Fruit fly (Drosophila melanogaster) whole organism, pupa: ENCODE data around the gene CG15262.

ENCODE experiments used
- CG10348 ChIP-seq: fragments of 200-800 bp; sonication (Bioruptor generic); IDR thresholded peaks from 2 replicates; pipeline ENCODE4 v1.3.6; 2022; ENCODE audit warnings: missing biosample characterization, missing genetic modification characterization
- CG12605 ChIP-seq: fragments of 200-800 bp; sonication (Bioruptor generic); IDR thresholded peaks from 2 replicates; pipeline ENCODE4 v1.3.6; 2022; ENCODE audit warnings: missing biosample characterization, missing genetic modification characterization
- CG13204 ChIP-seq: fragments of 200-800 bp; sonication (Bioruptor generic); optimal IDR thresholded peaks from 2 replicates; lab custom pipeline; 2018; ENCODE audit warnings: missing biosample characterization, mild to moderate bottlenecking, missing genetic modification characterization, moderate library complexity
- CG14655 ChIP-seq: fragments of 200-800 bp; sonication (Bioruptor generic); optimal IDR thresholded peaks from 3 replicates; lab custom pipeline; 2017; ENCODE audit warnings: mild to moderate bottlenecking, missing biosample characterization, missing genetic modification reagents, missing genetic modification characterization
- CG15710 ChIP-seq: fragments of 200-800 bp; sonication (Bioruptor generic); optimal IDR thresholded peaks from 2 replicates; lab custom pipeline; 2018; ENCODE audit warnings: missing biosample characterization, mild to moderate bottlenecking, missing genetic modification characterization, moderate library complexity
- CG17806 ChIP-seq: fragments of 200-800 bp; sonication (Bioruptor generic); optimal IDR thresholded peaks from 2 replicates; lab custom pipeline; 2018; ENCODE audit warnings: missing biosample characterization, mild to moderate bottlenecking, missing genetic modification characterization, moderate library complexity
- CG32121 ChIP-seq: fragments of 200-800 bp; sonication (Bioruptor generic); IDR thresholded peaks from 2 replicates; pipeline ENCODE4 v1.3.6; 2022; ENCODE audit warnings: missing biosample characterization, missing genetic modification characterization
- CG34367 ChIP-seq: fragments of 200-800 bp; sonication (Bioruptor generic); optimal IDR thresholded peaks from 2 replicates; lab custom pipeline; 2018; ENCODE audit warnings: missing biosample characterization, mild to moderate bottlenecking, missing genetic modification characterization
- CG4496 ChIP-seq: fragments of 200-800 bp; sonication (Bioruptor generic); IDR thresholded peaks from 3 replicates; pipeline ENCODE4 v1.3.6; 2022; ENCODE audit warnings: missing biosample characterization, missing genetic modification characterization
- CG8159 ChIP-seq: fragments of 200-800 bp; sonication (Bioruptor generic); optimal IDR thresholded peaks from 3 replicates; lab custom pipeline; 2018; ENCODE audit warnings: missing biosample characterization, mild to moderate bottlenecking, missing genetic modification characterization, moderate library complexity
- CG8301 ChIP-seq: fragments of 200-800 bp; sonication (Bioruptor generic); optimal IDR thresholded peaks from 2 replicates; lab custom pipeline; 2018; ENCODE audit warnings: missing biosample characterization, mild to moderate bottlenecking, missing genetic modification characterization
- CG9948 ChIP-seq: fragments of 200-800 bp; sonication (Bioruptor generic); optimal IDR thresholded peaks from 2 replicates; lab custom pipeline; 2018; ENCODE audit warnings: missing biosample characterization, mild to moderate bottlenecking, missing genetic modification characterization, moderate library complexity
- D1 ChIP-seq: fragments of 200-800 bp; sonication (Bioruptor generic); optimal IDR thresholded peaks from 2 replicates; lab custom pipeline; 2018; ENCODE audit warnings: missing biosample characterization, mild to moderate bottlenecking, missing genetic modification characterization, moderate library complexity
- EcR ChIP-seq: fragments of 200-800 bp; sonication (Bioruptor generic); optimal IDR thresholded peaks from 3 replicates; lab custom pipeline; 2019; ENCODE audit warnings: missing biosample characterization, missing genetic modification characterization, mild to moderate bottlenecking, moderate library complexity, missing genetic modification reagents
- Ets98B ChIP-seq: fragments of 200-800 bp; sonication (Bioruptor generic); IDR thresholded peaks from 2 replicates; pipeline ENCODE4 v1.3.6; 2022; ENCODE audit warnings: missing biosample characterization, missing genetic modification characterization
- Pif1A ChIP-seq: fragments of 200-800 bp; sonication (Bioruptor generic); optimal IDR thresholded peaks from 3 replicates; lab custom pipeline; 2016; ENCODE audit warnings: missing biosample characterization, missing genetic modification characterization
- Pif1B ChIP-seq: fragments of 200-800 bp; sonication (Bioruptor generic); optimal IDR thresholded peaks from 3 replicates; lab custom pipeline; 2016; ENCODE audit warnings: missing biosample characterization, missing genetic modification characterization
- Snoo ChIP-seq: fragments of 200-800 bp; sonication (Bioruptor generic); optimal IDR thresholded peaks from 3 replicates; lab custom pipeline; 2017; ENCODE audit warnings: missing biosample characterization, mild to moderate bottlenecking, missing genetic modification characterization, inconsistent platforms
- fd96Ca ChIP-seq: fragments of 200-800 bp; sonication (Bioruptor generic); IDR thresholded peaks from 3 replicates; pipeline ENCODE4 v1.3.6; 2022; ENCODE audit warnings: missing biosample characterization, missing genetic modification characterization
- gl ChIP-seq: fragments of 200-800 bp; sonication (Bioruptor generic); optimal IDR thresholded peaks from 2 replicates; lab custom pipeline; 2018; ENCODE audit warnings: missing biosample characterization, mild to moderate bottlenecking, missing genetic modification characterization
- rn ChIP-seq: fragments of 200-800 bp; sonication (Bioruptor generic); IDR thresholded peaks from 2 replicates; pipeline ENCODE4 v1.3.6; 2022; ENCODE audit warnings: missing biosample characterization, missing genetic modification characterization

CG15262 gene

DNA sequence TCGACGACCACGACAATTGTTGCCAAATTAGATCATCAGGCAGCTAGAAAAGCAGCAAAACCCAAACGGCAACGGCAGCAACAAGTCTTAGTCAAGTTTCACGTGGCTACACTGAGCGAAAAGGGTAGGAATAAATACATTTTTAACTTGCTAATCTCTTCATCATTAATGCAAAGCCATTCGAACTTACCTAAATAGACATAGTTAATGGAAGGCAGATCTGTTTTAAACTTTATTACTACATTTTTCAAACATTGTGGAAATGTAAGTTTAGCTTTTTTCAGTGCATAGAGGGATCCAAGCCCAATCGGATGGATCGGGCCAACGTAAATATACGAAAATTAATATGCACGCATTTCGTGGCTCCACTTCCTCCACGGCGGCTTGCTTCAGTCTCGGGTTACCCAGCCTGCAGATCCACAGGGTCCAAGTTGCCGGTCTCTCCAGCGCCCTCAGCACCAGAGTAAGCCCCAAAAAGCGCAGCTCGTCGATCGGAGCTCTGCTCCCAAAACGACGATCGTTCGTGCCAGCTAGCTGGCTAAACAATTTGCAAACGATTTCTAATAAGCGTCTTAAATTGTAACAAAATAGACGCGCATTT lies 39.7 kb downstream of the CG15262 start:
- TF ChIP-seq CG12605 (GFP tag; lab: Robert Waterston, UW) (no peak), CG8159 (tag; lab: Kevin White, UChicago) (peak; percentile 42), Pif1A (GFP tag; lab: Kevin White, UChicago) (peak; percentile 7), CG8301 (tag; lab: Kevin White, UChicago) (peak; percentile 36), CG34367 (tag; lab: Kevin White, UChicago) (peak; percentile 31), CG9948 (tag; lab: Kevin White, UChicago) (peak; percentile 26), CG4496 (GFP tag; lab: Robert Waterston, UW) (0 out of 3 replicates have a peak, but pooled peaks have one; percentile 36), fd96Ca (GFP tag; lab: Robert Waterston, UW) (no peak), CG14655 (GFP tag; lab: Kevin White, UChicago) (peak; percentile 58), Ets98B (0 out of 2 replicates have a peak, but pooled peaks have one; percentile 13), CG17806 (tag; lab: Kevin White, UChicago) (peak; percentile 29), rn (no peak), D1 (no peak)

- TF ChIP-seq CG12605 (GFP tag; lab: Robert Waterston, UW) (0 out of 2 replicates have a peak, but pooled peaks have one; percentile 13), CG13204 (GFP tag; lab: Kevin White, UChicago) (peak; percentile 9), fd96Ca (GFP tag; lab: Robert Waterston, UW) (peak; percentile 41; the same call in 1 of the 3 replicates), D1 (no peak)
Observed at dm6 chr2L:15339601-15340000, 42.0 kb downstream of the CG15262 start.

dm6 chr2L:15343367-15343893 lies 45.8 kb downstream of the CG15262 start:
- TF ChIP-seq CG14655 (GFP tag; lab: Kevin White, UChicago) = peak; percentile 39
- no peak for TF ChIP-seq CG9948 (tag; lab: Kevin White, UChicago)
- TF ChIP-seq CG8301 (tag; lab: Kevin White, UChicago) = peak; percentile 17
- no peak for TF ChIP-seq CG12605 (GFP tag; lab: Robert Waterston, UW)
- TF ChIP-seq rn = no peak
- no peak for TF ChIP-seq CG32121 (GFP tag; lab: Robert Waterston, UW)
- no peak for TF ChIP-seq Pif1A (GFP tag; lab: Kevin White, UChicago)
- peak; percentile 22 for TF ChIP-seq CG8159 (tag; lab: Kevin White, UChicago)
- TF ChIP-seq D1 = no peak
- peak; percentile 6 for TF ChIP-seq CG17806 (tag; lab: Kevin White, UChicago)
- TF ChIP-seq CG15710 (tag; lab: Kevin White, UChicago) = peak; percentile 27
- TF ChIP-seq CG4496 (GFP tag; lab: Robert Waterston, UW) = no peak
- TF ChIP-seq CG34367 (tag; lab: Kevin White, UChicago) = no peak
- TF ChIP-seq CG10348 = no peak
- TF ChIP-seq Snoo (tag; lab: Kevin White, UChicago) = no peak
- no peak for TF ChIP-seq fd96Ca (GFP tag; lab: Robert Waterston, UW)
- no peak for TF ChIP-seq Pif1B (GFP tag; lab: Kevin White, UChicago)
- TF ChIP-seq gl (tag; lab: Kevin White, UChicago) = no peak
- TF ChIP-seq EcR = no peak
- TF ChIP-seq CG13204 (GFP tag; lab: Kevin White, UChicago) = no peak
- TF ChIP-seq Ets98B = no peak

DNA sequence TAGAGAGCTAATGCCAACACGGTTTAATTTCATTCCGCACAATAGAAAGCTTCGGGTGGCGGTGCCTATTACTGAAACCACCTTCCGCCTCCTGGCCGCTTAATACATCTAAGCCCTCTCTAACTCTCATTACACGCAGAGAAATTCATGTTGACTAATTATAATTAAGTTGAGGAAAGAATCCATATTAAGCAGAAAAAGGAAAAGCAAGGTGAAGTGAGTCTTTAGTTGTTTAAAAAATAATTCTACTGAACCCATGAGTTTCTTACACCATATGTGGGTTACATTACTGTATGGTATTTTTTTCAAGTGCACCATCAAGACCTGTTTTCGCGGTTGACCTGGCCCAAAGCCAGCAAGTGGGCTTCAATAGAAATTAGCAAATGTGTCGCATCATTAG lies 47.7 kb downstream of the CG15262 start:
- no peak for TF ChIP-seq CG9948 (tag; lab: Kevin White, UChicago)
- peak; percentile 44 for TF ChIP-seq CG8301 (tag; lab: Kevin White, UChicago)
- TF ChIP-seq Pif1B (GFP tag; lab: Kevin White, UChicago) = no peak
- TF ChIP-seq CG34367 (tag; lab: Kevin White, UChicago) = no peak
- no peak for TF ChIP-seq CG10348
- peak; percentile 37; the same call in 1 of the 3 replicates for TF ChIP-seq CG4496 (GFP tag; lab: Robert Waterston, UW)
- TF ChIP-seq D1 = no peak
- no peak for TF ChIP-seq CG32121 (GFP tag; lab: Robert Waterston, UW)
- peak; percentile 50 for TF ChIP-seq CG14655 (GFP tag; lab: Kevin White, UChicago)
